Comparison of ENCODE assay signal across 5 fruit fly cellular contexts in the genomic region with DNA sequence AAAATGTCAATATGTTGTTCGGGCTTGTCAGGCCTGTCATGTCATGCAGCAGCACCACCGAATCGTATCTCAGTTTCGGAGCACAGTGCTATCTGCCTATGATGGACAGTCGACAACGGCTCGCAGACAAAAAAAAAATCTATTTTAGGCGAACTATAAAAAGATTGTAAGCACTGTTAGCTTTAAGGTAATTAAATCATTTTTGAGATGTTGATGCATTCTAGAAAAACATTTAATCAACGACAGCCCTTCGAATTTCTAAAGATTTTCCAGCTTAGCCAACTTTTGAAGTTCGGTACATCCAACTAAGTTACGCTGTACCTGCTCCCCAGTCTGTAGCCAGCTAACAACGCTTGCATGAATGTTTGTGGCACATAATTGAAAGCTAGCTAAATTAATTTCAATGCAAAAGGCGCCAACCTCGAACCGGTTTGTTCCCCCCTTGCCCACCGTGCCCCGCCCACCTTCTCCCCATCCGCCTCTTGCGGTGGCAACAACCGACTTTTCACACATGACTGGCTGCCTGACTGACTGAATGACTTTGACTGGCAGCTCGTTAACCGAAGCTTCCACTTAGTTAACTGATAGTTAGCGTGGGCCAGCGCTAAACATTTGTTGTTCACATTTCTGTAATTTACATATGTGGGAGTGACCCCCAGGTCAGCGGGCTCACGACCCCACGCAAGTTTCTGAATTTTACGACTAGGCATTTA.
A peak's percentile ranks its signal among the peaks of the same experiment; 100 is the strongest.
TF ChIP-seq lines count a peak whose summit lies in the region.

No protein-coding gene starts in this region.

- TF ChIP-seq CTCF in whole organism, embryonic (GFP tag; optimal IDR thresholded peaks at IDR 0.05; lab: Kevin White, UChicago), result no peak

TF ChIP-seq in whole organism, adult, 20 proteins besides CTCF, POLR2A, EP300 and RAD21:
- peak; percentile 5 for TF ChIP-seq Hr96 (GFP tag; optimal IDR thresholded peaks at IDR 0.05; lab: Kevin White, UChicago)
- TF ChIP-seq cnc (optimal IDR thresholded peaks at IDR 0.05; lab: Kevin White, UChicago), result no peak

TF ChIP-seq in whole organism, embryonic, 481 proteins besides CTCF, POLR2A, EP300 and RAD21 (continues in another document):
- TF ChIP-seq CG15479 (GFP tag; optimal IDR thresholded peaks at IDR 0.05; lab: Kevin White, UChicago) (no peak), CG4854 (GFP tag; optimal IDR thresholded peaks at IDR 0.05; lab: Kevin White, UChicago) (peak; percentile 42), CG6272 (GFP tag; IDR thresholded peaks at IDR 0.05; lab: Robert Waterston, UW) (no peak), CG12071 (GFP tag; optimal IDR thresholded peaks at IDR 0.05; lab: Kevin White, UChicago) (no peak), CG4282 (GFP tag; optimal IDR thresholded peaks at IDR 0.05; lab: Kevin White, UChicago) (no peak), sima (GFP tag; optimal IDR thresholded peaks at IDR 0.05; lab: Kevin White, UChicago) (no peak), abd-A (tag; optimal IDR thresholded peaks at IDR 0.05; lab: Kevin White, UChicago) (peak; percentile 72), ewg (GFP tag; optimal IDR thresholded peaks at IDR 0.05; lab: Kevin White, UChicago) (peak; percentile 19), Sox102F (GFP tag; optimal IDR thresholded peaks at IDR 0.05; lab: Kevin White, UChicago) (peak; percentile 84), pan (optimal IDR thresholded peaks at IDR 0.05; lab: Kevin White, UChicago) (no peak), pan (GFP tag; optimal IDR thresholded peaks at IDR 0.05 in 1 of 2, IDR thresholded peaks at IDR 0.05 in 1 of 2) (peak in 1 of 2 experiments; percentile 46), trem (tag; optimal IDR thresholded peaks at IDR 0.05; lab: Kevin White, UChicago) (no peak), CG1832 (GFP tag; optimal IDR thresholded peaks at IDR 0.05; lab: Kevin White, UChicago) (no peak), CG11696 (GFP tag; IDR thresholded peaks at IDR 0.05; lab: Robert Waterston, UW) (no peak), tll (GFP tag; optimal IDR thresholded peaks at IDR 0.05; lab: Kevin White, UChicago) (no peak), ato (GFP tag; IDR thresholded peaks at IDR 0.05; lab: Robert Waterston, UW; ENCODE audit: partially characterized antibody) (no peak), vvl (GFP tag; IDR thresholded peaks at IDR 0.05; lab: Robert Waterston, UW) (peak; percentile 80), CG18262 (tag; optimal IDR thresholded peaks at IDR 0.05; lab: Kevin White, UChicago) (no peak), CG10321 (GFP tag; IDR thresholded peaks at IDR 0.05; lab: Robert Waterston, UW) (no peak), Pdp1 (GFP tag; optimal IDR thresholded peaks at IDR 0.05; lab: Kevin White, UChicago) (peak; percentile 40 to 48)

TF ChIP-seq in whole organism, prepupa, 60 proteins besides CTCF, POLR2A, EP300 and RAD21 (continues in another document):
- peak; percentile 52 for TF ChIP-seq OdsH (GFP tag; optimal IDR thresholded peaks at IDR 0.05; lab: Kevin White, UChicago)
- peak; percentile 59; the same call in 2 of the 3 replicates for TF ChIP-seq eg (GFP tag; IDR thresholded peaks at IDR 0.05; lab: Robert Waterston, UW)
- TF ChIP-seq Smox (GFP tag; optimal IDR thresholded peaks at IDR 0.05; lab: Kevin White, UChicago), result no peak
- no peak for TF ChIP-seq CG11902 (GFP tag; optimal IDR thresholded peaks at IDR 0.05; lab: Kevin White, UChicago)
- TF ChIP-seq acj6 (GFP tag; optimal IDR thresholded peaks at IDR 0.05; lab: Kevin White, UChicago), result peak; percentile 52
- TF ChIP-seq CG6792 (GFP tag; optimal IDR thresholded peaks at IDR 0.05; lab: Kevin White, UChicago), result peak; percentile 39
- TF ChIP-seq CG31627 (GFP tag; optimal IDR thresholded peaks at IDR 0.05; lab: Kevin White, UChicago), result no peak
- peak; percentile 51 for TF ChIP-seq CG3919 (GFP tag; optimal IDR thresholded peaks at IDR 0.05; lab: Kevin White, UChicago)
- TF ChIP-seq Gug (GFP tag; IDR thresholded peaks at IDR 0.05; lab: Robert Waterston, UW), result peak; percentile 21; the same call in 1 of the 2 replicates
- TF ChIP-seq CG4318 (GFP tag; optimal IDR thresholded peaks at IDR 0.05; lab: Kevin White, UChicago), result peak; percentile 75
- peak; percentile 57 to 73 for TF ChIP-seq ss (GFP tag; optimal IDR thresholded peaks at IDR 0.05; lab: Kevin White, UChicago)
- TF ChIP-seq dac (GFP tag; optimal IDR thresholded peaks at IDR 0.05; lab: Kevin White, UChicago), result peak; percentile 73
- no peak for TF ChIP-seq CG10631 (GFP tag; optimal IDR thresholded peaks at IDR 0.05; lab: Kevin White, UChicago)
- no peak for TF ChIP-seq CG8632 (GFP tag; optimal IDR thresholded peaks at IDR 0.05; lab: Kevin White, UChicago)
- peak; percentile 13 for TF ChIP-seq Sox14 (GFP tag; optimal IDR thresholded peaks at IDR 0.05; lab: Kevin White, UChicago)
- no peak for TF ChIP-seq CG11762 (GFP tag; optimal IDR thresholded peaks at IDR 0.05; lab: Kevin White, UChicago; ENCODE audit: insufficient read depth)
- no peak for TF ChIP-seq Hr39 (GFP tag; optimal IDR thresholded peaks at IDR 0.05; lab: Kevin White, UChicago)
- TF ChIP-seq Blimp-1 (GFP tag; optimal IDR thresholded peaks at IDR 0.05; lab: Kevin White, UChicago), result no peak
- TF ChIP-seq CG34406 (GFP tag; optimal IDR thresholded peaks at IDR 0.05; lab: Kevin White, UChicago), result no peak
- TF ChIP-seq Eip78C (GFP tag; lab: Kevin White, UChicago), result peak; percentile 82
- TF ChIP-seq CG16779 (tag; optimal IDR thresholded peaks at IDR 0.05; lab: Kevin White, UChicago), result no peak

TF ChIP-seq in whole organism, pupa, 21 proteins besides CTCF, POLR2A, EP300 and RAD21:
- peak; percentile 43 for TF ChIP-seq CG14655 (GFP tag; optimal IDR thresholded peaks at IDR 0.05; lab: Kevin White, UChicago)
- TF ChIP-seq Snoo (tag; optimal IDR thresholded peaks at IDR 0.05; lab: Kevin White, UChicago), result no peak
- TF ChIP-seq fd96Ca (GFP tag; IDR thresholded peaks at IDR 0.05; lab: Robert Waterston, UW), result peak; percentile 67; the same call in 1 of the 3 replicates
- TF ChIP-seq CG8159 (tag; optimal IDR thresholded peaks at IDR 0.05; lab: Kevin White, UChicago), result peak; percentile 17
- no peak for TF ChIP-seq gl (tag; optimal IDR thresholded peaks at IDR 0.05; lab: Kevin White, UChicago)
- peak; percentile 20 for TF ChIP-seq Pif1B (GFP tag; optimal IDR thresholded peaks at IDR 0.05; lab: Kevin White, UChicago)
- TF ChIP-seq CG10348 (GFP tag; IDR thresholded peaks at IDR 0.05; lab: Robert Waterston, UW), result peak; percentile 51; the same call in 1 of the 2 replicates
- peak; percentile 67 for TF ChIP-seq Ets98B (GFP tag; IDR thresholded peaks at IDR 0.05; lab: Robert Waterston, UW)
- peak; percentile 56 for TF ChIP-seq CG34367 (tag; optimal IDR thresholded peaks at IDR 0.05; lab: Kevin White, UChicago)
- TF ChIP-seq CG17806 (tag; optimal IDR thresholded peaks at IDR 0.05; lab: Kevin White, UChicago), result no peak
- peak; percentile 69 for TF ChIP-seq CG32121 (GFP tag; IDR thresholded peaks at IDR 0.05; lab: Robert Waterston, UW)
- TF ChIP-seq CG15710 (tag; optimal IDR thresholded peaks at IDR 0.05; lab: Kevin White, UChicago), result peak; percentile 69
- TF ChIP-seq D1 (tag; optimal IDR thresholded peaks at IDR 0.05; lab: Kevin White, UChicago), result no peak
- peak; percentile 17 for TF ChIP-seq CG9948 (tag; optimal IDR thresholded peaks at IDR 0.05; lab: Kevin White, UChicago)
- peak; percentile 31 for TF ChIP-seq EcR (GFP tag; optimal IDR thresholded peaks at IDR 0.05; lab: Kevin White, UChicago)
- peak; percentile 52; the same call in 2 of the 3 replicates for TF ChIP-seq CG4496 (GFP tag; IDR thresholded peaks at IDR 0.05; lab: Robert Waterston, UW)
- peak; percentile 11 for TF ChIP-seq Pif1A (GFP tag; optimal IDR thresholded peaks at IDR 0.05; lab: Kevin White, UChicago)
- peak; percentile 19 for TF ChIP-seq CG13204 (GFP tag; optimal IDR thresholded peaks at IDR 0.05; lab: Kevin White, UChicago)
- TF ChIP-seq CG12605 (GFP tag; IDR thresholded peaks at IDR 0.05; lab: Robert Waterston, UW), result peak; percentile 55
- TF ChIP-seq CG8301 (tag; optimal IDR thresholded peaks at IDR 0.05; lab: Kevin White, UChicago), result peak; percentile 33
- TF ChIP-seq rn (GFP tag; IDR thresholded peaks at IDR 0.05; lab: Robert Waterston, UW), result no peak
TF ChIP-seq in whole organism, pupa: peak in this region for 16.

TF ChIP-seq in whole organism, wandering third instar larva, 38 proteins besides CTCF, POLR2A, EP300 and RAD21:
- TF ChIP-seq sv (GFP tag; optimal IDR thresholded peaks at IDR 0.05; lab: Kevin White, UChicago) (peak; percentile 45), Hr78 (GFP tag; optimal IDR thresholded peaks at IDR 0.05; lab: Kevin White, UChicago) (no peak), tai (GFP tag; optimal IDR thresholded peaks at IDR 0.05; lab: Kevin White, UChicago) (no peak)
